Worm (Caenorhabditis elegans) whole organism, mixed stage, embryonic: ENCODE data around the gene Y102A11A.5.

Experiments used
- blmp-1 ChIP-seq: fragments of 150-350 bp; optimal IDR thresholded peaks from 2 replicates; lab custom pipeline; 2014; ENCODE audit warnings: missing biosample characterization, missing genetic modification characterization
- ceh-39 ChIP-seq: fragments of 150-350 bp; optimal IDR thresholded peaks from 2 replicates; lab custom pipeline; 2014; ENCODE audit warnings: missing biosample characterization, missing genetic modification characterization
- mls-2 ChIP-seq: sonication (generic microtip); optimal IDR thresholded peaks from 2 replicates; lab custom pipeline; 2016; ENCODE audit warnings: mild to moderate bottlenecking, missing genetic modification characterization, moderate library complexity, missing compliant biosample characterization
- nhr-12 ChIP-seq: fragments of 150-350 bp; optimal IDR thresholded peaks from 2 replicates; lab custom pipeline; 2014; ENCODE audit warnings: missing biosample characterization, missing genetic modification characterization
- pha-4 ChIP-seq: fragments of 150-350 bp; optimal IDR thresholded peaks from 2 replicates; lab custom pipeline; 2018; ENCODE audit warnings: missing biosample characterization, missing genetic modification reagents, missing genetic modification characterization
- unc-62 ChIP-seq: fragments of 150-350 bp; optimal IDR thresholded peaks from 2 replicates; lab custom pipeline; 2014; ENCODE audit warnings: missing biosample characterization, missing genetic modification reagents, missing genetic modification characterization

DNA sequence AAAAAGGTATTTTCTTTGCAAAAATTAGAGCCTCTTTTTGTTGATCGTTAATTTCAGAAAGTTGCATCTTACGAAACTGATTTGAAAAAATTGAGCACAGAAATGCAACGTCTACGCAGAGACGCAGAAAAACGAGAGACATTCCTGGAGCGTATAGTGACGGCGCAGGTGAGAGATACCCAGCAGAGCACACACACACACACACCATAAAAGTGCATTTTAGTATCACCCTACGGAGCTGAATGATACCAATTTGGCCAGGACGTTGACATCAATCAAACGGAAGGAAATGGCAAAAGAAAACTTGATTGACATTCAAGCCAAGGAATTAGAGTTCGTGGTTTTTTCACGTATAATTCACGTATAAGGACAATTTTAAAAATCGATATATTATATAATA, 16.9 kb downstream of the Y102A11A.5 start:
- TF ChIP-seq nhr-12 (tag; lab: Kevin White, UChicago) (no peak), mls-2 (tag; lab: Kevin White, UChicago) (no peak), ceh-39 (no peak), pha-4 (tag; lab: Kevin White, UChicago) (no peak), unc-62 (GFP tag; lab: Kevin White, UChicago) (no peak), blmp-1 (tag; lab: Kevin White, UChicago) (no peak)
